Worm (Caenorhabditis elegans) whole organism, early embryonic: ENCODE measurements around the gene mpst-2.

Experiments used
- F13C5.2 ChIP-seq: sonication (generic microtip); optimal IDR thresholded peaks from 2 replicates; lab custom pipeline; 2017; ENCODE audit warnings: mild to moderate bottlenecking, missing genetic modification characterization, inconsistent platforms, missing compliant biosample characterization
- ama-1 ChIP-seq: fragments of 150-350 bp; optimal IDR thresholded peaks from 2 replicates; lab custom pipeline; 2014
- ets-7 ChIP-seq: sonication (generic microtip); optimal IDR thresholded peaks from 2 replicates; lab custom pipeline; 2016; ENCODE audit warnings: missing genotype, missing genetic modification characterization, missing compliant biosample characterization
- flt-1 ChIP-seq: fragments of 200-800 bp; sonication (Bioruptor generic); IDR thresholded peaks from 2 replicates; pipeline ENCODE4 v1.3.6; 2022; ENCODE audit warnings: missing genetic modification characterization, missing compliant biosample characterization
- hmbx-1 ChIP-seq: sonication (generic microtip); optimal IDR thresholded peaks from 2 replicates; lab custom pipeline; 2016; ENCODE audit warnings: mild to moderate bottlenecking, missing genetic modification characterization, missing compliant biosample characterization
- hnd-1 ChIP-seq: sonication (generic microtip); optimal IDR thresholded peaks from 2 replicates; lab custom pipeline; 2016; ENCODE audit warnings: missing genetic modification characterization, missing compliant biosample characterization
- sea-1 ChIP-seq: fragments of 200-800 bp; sonication (Bioruptor generic); conservative IDR thresholded peaks from 2 replicates; pipeline ENCODE4 v1.3.6; 2022; ENCODE audit warnings: missing genetic modification characterization, missing compliant biosample characterization
- tbx-11 ChIP-seq: fragments of 200-800 bp; sonication (Bioruptor generic); IDR thresholded peaks from 2 replicates; pipeline ENCODE4 v1.3.6; 2022; ENCODE audit warnings: missing genetic modification characterization, missing compliant biosample characterization

DNA sequence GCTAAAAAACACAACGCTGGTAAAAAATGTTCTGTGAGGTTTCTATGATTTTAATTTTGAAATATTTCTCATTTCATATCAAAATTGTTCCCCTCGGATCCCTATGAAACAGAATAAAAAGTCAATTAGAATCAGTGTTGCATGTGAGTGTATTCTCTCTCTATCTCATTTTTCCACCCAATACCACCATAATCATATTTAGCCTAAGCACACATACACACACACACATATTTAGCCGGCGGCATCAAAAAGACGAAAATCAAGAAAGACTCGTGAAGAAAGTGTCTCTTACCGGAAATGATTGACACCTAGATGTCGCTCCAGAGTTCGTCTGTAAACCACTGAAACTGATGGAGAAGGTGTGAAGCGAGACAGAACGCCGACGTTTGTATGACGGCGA, 39.0 kb downstream of the mpst-2 start:
- TF ChIP-seq ama-1: no peak
- TF ChIP-seq hmbx-1: no peak
- no peak for TF ChIP-seq ets-7 (tag; lab: Kevin White, UChicago)
- TF ChIP-seq flt-1: no peak
- no peak for TF ChIP-seq hnd-1 (tag; lab: Kevin White, UChicago)
- no peak for TF ChIP-seq tbx-11 (GFP tag; lab: Robert Waterston, UW)
- TF ChIP-seq F13C5.2 (tag; lab: Kevin White, UChicago): no peak
- TF ChIP-seq sea-1: no peak
